Worm (Caenorhabditis elegans): ENCODE measurements around the gene vps-45.

The vps-45 gene

DNA sequence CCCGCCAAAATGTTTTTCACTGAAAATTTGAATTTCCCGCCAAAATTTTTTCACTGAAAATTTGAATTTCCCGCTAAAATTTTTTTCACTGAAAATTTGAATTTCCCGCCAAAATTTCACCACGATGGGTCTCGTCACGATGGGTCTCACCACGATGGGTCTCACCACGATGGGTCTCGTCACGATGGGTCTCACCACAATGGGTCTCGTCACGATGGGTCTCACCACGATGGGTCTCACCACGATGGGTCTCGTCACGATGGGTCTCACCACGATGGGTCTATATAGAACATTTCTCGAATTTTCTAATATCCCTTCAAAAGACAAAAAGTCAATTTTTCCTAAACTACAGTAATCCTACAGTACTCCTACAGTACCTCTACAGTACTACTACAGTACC is 30.9 kb downstream of the vps-45 start:
- peak; percentile 47; the same call in 1 of the 2 replicates for TF ChIP-seq pes-1 (GFP tag; IDR thresholded peaks at IDR 0.05)
- 0 out of 2 replicates have a peak, but pooled peaks have one; percentile 39 for TF ChIP-seq flt-1 (GFP tag; IDR thresholded peaks at IDR 0.05)

DNA sequence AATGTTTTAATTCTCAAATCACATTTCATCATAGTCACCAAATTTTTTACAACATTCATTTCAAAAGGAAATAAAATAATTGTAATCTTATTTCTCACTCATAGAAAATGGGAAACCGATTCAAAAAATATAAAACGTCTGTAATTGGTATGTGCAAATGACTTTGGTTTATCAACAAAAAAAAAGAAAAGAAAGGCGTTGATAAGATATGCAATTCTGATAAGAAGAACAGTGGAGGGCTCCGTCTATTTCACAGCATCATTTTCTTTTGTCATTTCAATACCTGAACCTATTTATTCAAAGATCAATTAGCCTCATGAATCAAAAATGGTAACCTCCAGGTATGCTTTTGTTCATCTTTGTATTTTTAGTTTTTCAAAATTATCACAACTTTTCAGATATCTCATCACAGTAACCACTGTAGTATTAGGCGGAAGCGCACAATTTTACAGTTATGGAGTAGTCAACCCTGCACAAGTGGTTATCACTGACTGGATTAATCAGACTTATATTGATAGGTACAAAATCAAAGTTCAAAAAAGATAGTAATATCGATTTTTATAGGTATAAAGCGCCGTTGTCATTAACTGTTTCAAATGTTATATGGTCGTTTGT is 36.3 kb downstream of the vps-45 start, which contains the start of gene F53H8.3:
Gene F53H8.3, plus strand, starts transcription at position 275 of the 615 bp plus-strand sequence.
- TF ChIP-seq B0310.2 (tag; optimal IDR thresholded peaks at IDR 0.05) (no peak), ets-7 (tag; optimal IDR thresholded peaks at IDR 0.05) (no peak), scrt-1 (GFP tag; IDR thresholded peaks at IDR 0.05) (no peak), aly-1 (tag; optimal IDR thresholded peaks at IDR 0.05) (no peak), hmg-4 (GFP tag; optimal IDR thresholded peaks at IDR 0.05) (no peak), tbx-11 (GFP tag; IDR thresholded peaks at IDR 0.05) (no peak)

DNA sequence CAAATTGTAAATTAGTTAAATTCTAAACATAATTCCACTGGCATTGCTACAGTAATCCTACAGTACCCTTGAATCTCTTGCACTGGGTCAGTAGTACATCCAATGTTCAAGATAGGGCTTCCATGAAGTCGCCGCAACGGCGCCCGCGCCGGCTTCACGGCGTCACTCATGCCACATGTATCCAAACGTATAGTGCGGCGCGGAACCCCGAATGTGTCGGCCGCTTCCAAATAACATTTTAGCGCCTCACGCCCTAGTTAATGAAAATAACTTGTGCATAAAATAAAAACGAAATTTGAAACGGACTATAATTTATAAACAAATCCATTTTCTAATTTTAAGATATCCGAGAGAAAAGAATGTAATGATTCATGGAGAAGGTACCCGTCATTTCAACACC is 38.6 kb downstream of the vps-45 start:
- no peak for TF ChIP-seq tbx-37 (GFP tag; conservative IDR thresholded peaks at IDR 0.05)
- TF ChIP-seq B0310.2 (tag; optimal IDR thresholded peaks at IDR 0.05) = no peak
- no peak for TF ChIP-seq scrt-1 (GFP tag; IDR thresholded peaks at IDR 0.05)
- no peak for TF ChIP-seq sea-1 (GFP tag; conservative IDR thresholded peaks at IDR 0.05)
- TF ChIP-seq tra-4 (tag; optimal IDR thresholded peaks at IDR 0.05) = no peak
- TF ChIP-seq ceh-36 (tag; optimal IDR thresholded peaks at IDR 0.05) = no peak
- TF ChIP-seq pes-1 (GFP tag; IDR thresholded peaks at IDR 0.05) = no peak
- no peak for TF ChIP-seq ets-7 (tag; optimal IDR thresholded peaks at IDR 0.05)
- TF ChIP-seq aly-1 (tag; optimal IDR thresholded peaks at IDR 0.05) = no peak
- no peak for TF ChIP-seq hmbx-1 (tag; optimal IDR thresholded peaks at IDR 0.05)
- TF ChIP-seq flt-1 (GFP tag; IDR thresholded peaks at IDR 0.05) = no peak
- TF ChIP-seq tbx-11 (GFP tag; IDR thresholded peaks at IDR 0.05) = no peak
- TF ChIP-seq F13C5.2 (tag; optimal IDR thresholded peaks at IDR 0.05) = no peak
- no peak for TF ChIP-seq hnd-1 (tag; optimal IDR thresholded peaks at IDR 0.05)
- TF ChIP-seq hmg-4 (GFP tag; optimal IDR thresholded peaks at IDR 0.05) = no peak
- TF ChIP-seq ama-1 (optimal IDR thresholded peaks at IDR 0.05) = no peak

DNA sequence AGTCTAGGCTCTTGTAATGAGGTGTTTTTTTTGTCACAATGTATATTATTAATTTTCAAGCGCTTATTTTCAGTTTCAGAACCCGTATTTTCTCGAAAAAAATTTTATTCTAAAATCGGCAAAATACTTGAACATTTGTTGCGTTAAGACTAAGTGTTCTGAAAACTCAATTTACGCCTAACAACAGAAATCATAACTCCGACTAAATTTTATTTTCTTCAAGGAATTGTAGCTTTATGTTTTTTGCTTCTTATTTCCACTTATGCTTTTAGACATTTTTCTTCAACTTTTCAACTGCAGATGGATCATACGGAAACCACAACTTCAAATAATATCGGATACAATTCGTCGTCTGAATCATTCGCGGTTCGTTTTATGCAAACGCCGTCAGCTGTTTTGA is 41.1 kb downstream of the vps-45 start, which contains the start of gene F35H12.1:
Gene F35H12.1, plus strand, starts transcription at position 301 of the 400 bp plus-strand sequence.
- TF ChIP-seq pes-1 (GFP tag; IDR thresholded peaks at IDR 0.05) (no peak), F13C5.2 (tag; optimal IDR thresholded peaks at IDR 0.05) (no peak), tra-4 (tag; optimal IDR thresholded peaks at IDR 0.05) (no peak), B0310.2 (tag; optimal IDR thresholded peaks at IDR 0.05) (no peak), hnd-1 (tag; optimal IDR thresholded peaks at IDR 0.05) (no peak), ceh-36 (tag; optimal IDR thresholded peaks at IDR 0.05) (no peak), ama-1 (optimal IDR thresholded peaks at IDR 0.05) (no peak), aly-1 (tag; optimal IDR thresholded peaks at IDR 0.05) (no peak), tbx-11 (GFP tag; IDR thresholded peaks at IDR 0.05) (no peak), hmg-4 (GFP tag; optimal IDR thresholded peaks at IDR 0.05) (no peak), hmbx-1 (tag; optimal IDR thresholded peaks at IDR 0.05) (no peak), scrt-1 (GFP tag; IDR thresholded peaks at IDR 0.05) (no peak), ets-7 (tag; optimal IDR thresholded peaks at IDR 0.05) (no peak), sea-1 (GFP tag; conservative IDR thresholded peaks at IDR 0.05) (no peak), ceh-13 (GFP tag; optimal IDR thresholded peaks at IDR 0.05) (no peak), flt-1 (GFP tag; IDR thresholded peaks at IDR 0.05) (no peak), tbx-37 (GFP tag; conservative IDR thresholded peaks at IDR 0.05) (no peak)

DNA sequence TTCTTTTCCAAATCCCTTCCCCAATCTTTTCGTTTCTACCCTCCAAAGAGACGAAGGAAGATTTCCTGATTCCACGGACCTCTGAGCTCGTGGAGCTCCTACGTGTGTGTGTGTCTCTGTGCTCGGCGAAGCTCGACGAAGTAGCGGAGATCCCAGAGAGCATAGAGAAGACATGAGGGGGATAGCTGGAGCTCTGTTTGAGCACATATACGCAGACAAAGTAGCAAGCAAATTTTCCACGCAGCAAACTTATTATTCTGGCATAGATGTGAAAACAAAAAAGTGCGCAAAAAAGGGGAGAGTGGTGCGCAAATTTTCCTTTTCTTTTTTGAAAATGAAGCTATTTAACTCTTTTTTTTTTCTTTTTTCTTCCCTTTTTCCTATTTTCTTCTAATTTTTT is 41.8 kb downstream of the vps-45 start:
- peak; percentile 21 for TF ChIP-seq F13C5.2 (tag; optimal IDR thresholded peaks at IDR 0.05)
- TF ChIP-seq ama-1 (optimal IDR thresholded peaks at IDR 0.05) = no peak

DNA sequence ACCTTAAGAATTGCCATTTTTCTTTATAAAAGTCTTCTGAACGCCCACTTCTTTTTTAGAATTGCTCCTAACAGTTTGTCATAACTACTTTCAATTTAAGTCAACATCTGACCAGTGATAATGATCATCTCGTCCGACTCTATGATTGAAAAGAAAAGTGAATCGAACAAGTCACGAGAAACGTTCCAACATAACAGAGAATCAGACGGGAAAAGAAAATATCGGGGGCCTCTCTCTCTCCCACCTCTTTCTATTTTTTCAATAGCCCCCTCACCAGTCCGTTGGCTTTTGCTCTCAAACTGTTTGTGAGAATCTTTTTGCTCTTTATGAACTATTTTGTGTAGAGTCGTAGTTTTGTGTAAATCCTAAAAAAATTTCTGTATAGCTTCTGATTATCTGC is 47.0 kb downstream of the vps-45 start:
- TF ChIP-seq hmg-4 (GFP tag; optimal IDR thresholded peaks at IDR 0.05) (no peak), tbx-37 (GFP tag; conservative IDR thresholded peaks at IDR 0.05) (no peak), aly-1 (tag; optimal IDR thresholded peaks at IDR 0.05) (no peak), hnd-1 (tag; optimal IDR thresholded peaks at IDR 0.05) (no peak), ama-1 (optimal IDR thresholded peaks at IDR 0.05) (no peak), F13C5.2 (tag; optimal IDR thresholded peaks at IDR 0.05) (no peak), pes-1 (GFP tag; IDR thresholded peaks at IDR 0.05) (no peak)

DNA sequence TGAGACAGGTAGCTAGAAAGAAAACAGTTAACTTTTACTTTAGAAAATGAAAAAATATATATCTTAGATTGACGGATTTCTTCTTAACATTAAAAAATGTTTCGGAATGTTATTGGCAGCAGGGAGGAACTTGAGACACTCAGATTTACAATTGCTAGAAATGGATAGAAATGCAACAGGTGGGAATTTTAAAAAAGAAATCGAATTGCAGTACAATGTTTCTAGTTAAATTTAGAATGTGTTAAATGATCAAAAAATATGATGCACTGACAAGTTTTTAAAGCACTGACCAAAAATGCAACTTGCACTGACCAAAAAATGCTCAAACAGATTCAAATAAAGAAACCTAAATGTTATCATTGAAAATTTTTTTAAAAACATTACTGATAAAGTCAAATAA is 48.5 kb downstream of the vps-45 start:
- TF ChIP-seq aly-1 (tag; optimal IDR thresholded peaks at IDR 0.05) = no peak
- no peak for TF ChIP-seq hmbx-1 (tag; optimal IDR thresholded peaks at IDR 0.05)

DNA sequence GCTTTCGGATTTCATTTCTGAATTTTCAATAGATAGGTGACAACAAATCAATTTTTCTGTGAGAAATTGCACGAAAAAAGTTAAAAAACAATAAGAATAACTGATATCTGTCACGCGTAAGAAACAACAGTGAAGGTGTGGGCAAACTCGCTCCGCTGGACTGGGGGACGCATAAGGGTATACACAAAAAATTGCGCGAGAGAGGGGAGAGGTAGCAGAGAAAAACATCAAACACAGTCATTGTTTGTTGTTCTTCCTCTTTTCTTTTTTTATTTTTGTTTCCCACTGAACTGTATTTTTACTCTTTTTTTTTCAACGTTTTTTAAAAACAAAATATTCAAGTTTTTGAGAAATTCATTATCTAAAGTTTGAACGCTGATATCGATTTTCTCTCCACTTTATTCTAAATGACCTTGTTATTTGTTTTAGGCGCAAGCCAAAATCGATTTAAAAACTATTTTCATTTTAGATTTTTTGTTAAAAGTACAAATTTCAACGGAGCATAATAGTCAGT is 50.1 kb downstream of the vps-45 start, which contains the start of the genes pifk-1 and tbc-11:
Gene pifk-1, minus strand, starts transcription at position 17 of the 514 bp plus-strand sequence.
Gene tbc-11, plus strand, starts transcription at position 464 of the 514 bp plus-strand sequence.
- TF ChIP-seq hmbx-1 (tag; optimal IDR thresholded peaks at IDR 0.05) = no peak
- TF ChIP-seq flt-1 (GFP tag; IDR thresholded peaks at IDR 0.05) = no peak

Data from whole organism, early embryonic.